Worm (Caenorhabditis elegans) whole organism, L4 larva: Measurements from ENCODE around the gene Y55F3AM.13.

Source experiments
- F10B5.3 ChIP-seq: sonication (generic microtip); optimal IDR thresholded peaks from 2 replicates; lab custom pipeline; 2016; ENCODE audit warnings: mild to moderate bottlenecking, missing genetic modification characterization, missing compliant biosample characterization
- F44E2.7 ChIP-seq: fragments of 200-800 bp; sonication (Bioruptor generic); IDR thresholded peaks from 2 replicates; pipeline ENCODE4 v2.1.2; 2022; ENCODE audit warnings: missing genetic modification characterization, missing compliant biosample characterization
- F49E8.2 ChIP-seq: sonication (generic microtip); optimal IDR thresholded peaks from 2 replicates; lab custom pipeline; 2016; ENCODE audit warnings: missing compliant biosample characterization, mild to moderate bottlenecking, missing genetic modification characterization, borderline replicate concordance
- R02D3.7 ChIP-seq: fragments of 150-350 bp; sonication (generic microtip); optimal IDR thresholded peaks from 3 replicates; lab custom pipeline; 2014; ENCODE audit warnings: missing biosample characterization, missing genetic modification characterization
- T20F7.1 ChIP-seq: fragments of 200-800 bp; sonication (Bioruptor generic); optimal IDR thresholded peaks from 2 replicates; lab custom pipeline; 2018; ENCODE audit warnings: mild to moderate bottlenecking, missing genetic modification characterization, missing compliant biosample characterization
- Y5F2A.4 ChIP-seq: fragments of 200-800 bp; sonication (Bioruptor generic); optimal IDR thresholded peaks from 2 replicates; lab custom pipeline; 2018; ENCODE audit warnings: mild to moderate bottlenecking, missing genetic modification characterization, missing compliant biosample characterization
- ZK337.2 ChIP-seq: fragments of 200-800 bp; sonication (Bioruptor generic); IDR thresholded peaks from 2 replicates; pipeline ENCODE4 v1.3.6; 2022; ENCODE audit warnings: missing genetic modification reagents, missing genetic modification characterization, missing compliant biosample characterization
- aha-1 ChIP-seq: fragments of 150-350 bp; peaks from one replicate; lab custom pipeline; 2014; ENCODE audit warnings: missing biosample characterization, missing genetic modification characterization
- aly-2 ChIP-seq: sonication (generic microtip); optimal IDR thresholded peaks from 2 replicates; lab custom pipeline; 2018; ENCODE audit warnings: missing biosample characterization, missing genetic modification characterization
- ama-1 ChIP-seq: fragments of 150-350 bp; optimal IDR thresholded peaks from 2 replicates; lab custom pipeline; 2014; ENCODE audit warnings: inconsistent platforms, mixed read lengths
- arid-1 ChIP-seq: fragments of 200-800 bp; sonication (Bioruptor generic); conservative IDR thresholded peaks from 2 replicates; pipeline ENCODE4 v1.3.6; 2022; ENCODE audit warnings: missing genetic modification reagents, missing genetic modification characterization, missing compliant biosample characterization
- ceh-82 ChIP-seq: sonication (generic microtip); optimal IDR thresholded peaks from 2 replicates; lab custom pipeline; 2017; ENCODE audit warnings: missing biosample characterization, missing genetic modification characterization
- cey-2 ChIP-seq: sonication (generic microtip); optimal IDR thresholded peaks from 3 replicates; lab custom pipeline; 2017; ENCODE audit warnings: missing genetic modification characterization, mild to moderate bottlenecking, missing compliant biosample characterization, antibody characterized with exemption, borderline replicate concordance; ENCODE audit not compliant: insufficient read depth
- ctbp-1 ChIP-seq: fragments of 200-800 bp; sonication (Bioruptor generic); IDR thresholded peaks from 2 replicates; pipeline ENCODE4 v1.3.6; 2022; ENCODE audit warnings: missing genetic modification reagents, missing genetic modification characterization, missing compliant biosample characterization
- daf-12 ChIP-seq: fragments of 150-350 bp; optimal IDR thresholded peaks from 2 replicates; lab custom pipeline; 2014; ENCODE audit warnings: missing biosample characterization, missing genetic modification reagents, missing genetic modification characterization
- daf-8 ChIP-seq: fragments of 200-800 bp; sonication (Bioruptor generic); IDR thresholded peaks from 2 replicates; pipeline ENCODE4 v1.3.6; 2022; ENCODE audit warnings: missing genetic modification characterization, missing compliant biosample characterization
- dmd-6 ChIP-seq: fragments of 200-800 bp; sonication (Bioruptor generic); IDR thresholded peaks from 2 replicates; pipeline ENCODE4 v1.3.6; 2022; ENCODE audit warnings: missing genetic modification reagents, missing genetic modification characterization, missing compliant biosample characterization
- dpl-1 ChIP-seq: fragments of 150-350 bp; optimal IDR thresholded peaks from 2 replicates; lab custom pipeline; 2014; ENCODE audit warnings: missing biosample characterization, missing genetic modification reagents, missing genetic modification characterization
- duxl-1 ChIP-seq: sonication (generic microtip); optimal IDR thresholded peaks from 2 replicates; lab custom pipeline; 2016; ENCODE audit warnings: mild to moderate bottlenecking, missing genetic modification characterization, moderate library complexity, missing compliant biosample characterization; ENCODE audit not compliant: poor library complexity
- fkh-10 ChIP-seq: fragments of 150-350 bp; optimal IDR thresholded peaks from 2 replicates; lab custom pipeline; 2014; ENCODE audit warnings: missing biosample characterization, missing genetic modification reagents, missing genetic modification characterization
- fos-1 ChIP-seq: fragments of 150-350 bp; optimal IDR thresholded peaks from 2 replicates; lab custom pipeline; 2014; ENCODE audit warnings: missing biosample characterization, missing genetic modification characterization
- hlh-11 ChIP-seq: fragments of 200-800 bp; sonication (Bioruptor generic); optimal IDR thresholded peaks from 2 replicates; lab custom pipeline; 2018; ENCODE audit warnings: mild to moderate bottlenecking, missing genetic modification characterization, missing compliant biosample characterization
- hlh-30 ChIP-seq: sonication (generic microtip); optimal IDR thresholded peaks from 2 replicates; lab custom pipeline; 2017; ENCODE audit warnings: antibody characterized with exemption, mild to moderate bottlenecking, missing genetic modification characterization, missing compliant biosample characterization; ENCODE audit not compliant: insufficient read depth
- hmg-1.1 ChIP-seq: fragments of 200-800 bp; sonication (Bioruptor generic); IDR thresholded peaks from 2 replicates; pipeline ENCODE4 v1.3.6; 2022; ENCODE audit warnings: missing genetic modification reagents, missing genetic modification characterization, missing compliant biosample characterization
- jun-1 ChIP-seq: fragments of 150-350 bp; optimal IDR thresholded peaks from 2 replicates; lab custom pipeline; 2014; ENCODE audit warnings: missing biosample characterization, missing genetic modification reagents, missing genetic modification characterization
- lim-7 ChIP-seq: fragments of 200-800 bp; sonication (Bioruptor generic); IDR thresholded peaks from 2 replicates; pipeline ENCODE4 v1.3.6; 2022; ENCODE audit warnings: missing genetic modification characterization, missing compliant biosample characterization
- lin-1 ChIP-seq: fragments of 200-800 bp; sonication (Bioruptor generic); IDR thresholded peaks from 2 replicates; pipeline ENCODE4 v1.3.6; 2022; ENCODE audit warnings: missing genetic modification reagents, missing genetic modification characterization, missing compliant biosample characterization
- lin-13 ChIP-seq: fragments of 150-350 bp; optimal IDR thresholded peaks from 2 replicates; lab custom pipeline; 2014; ENCODE audit warnings: missing biosample characterization, missing genetic modification reagents, missing genetic modification characterization
- lin-15B ChIP-seq: fragments of 150-350 bp; sonication (generic microtip); optimal IDR thresholded peaks from 3 replicates; lab custom pipeline; 2014; ENCODE audit warnings: missing biosample characterization, missing genetic modification characterization
- lin-29 ChIP-seq: fragments of 200-800 bp; sonication (Bioruptor generic); IDR thresholded peaks from 2 replicates; pipeline ENCODE4 v1.3.6; 2022; ENCODE audit warnings: missing genetic modification reagents, missing genetic modification characterization, missing compliant biosample characterization
- lin-38 ChIP-seq: fragments of 200-800 bp; sonication (Bioruptor generic); IDR thresholded peaks from 2 replicates; pipeline ENCODE4 v1.3.6; 2022; ENCODE audit warnings: missing genetic modification reagents, missing genetic modification characterization, missing compliant biosample characterization
- lir-3 ChIP-seq: sonication (generic microtip); optimal IDR thresholded peaks from 2 replicates; lab custom pipeline; 2016; ENCODE audit warnings: mild to moderate bottlenecking, missing genetic modification characterization, missing compliant biosample characterization
- lsy-2 ChIP-seq, 2 experiments: fragments of 150-350 bp in 1 of 2; sonication (generic microtip) in 1 of 2; optimal IDR thresholded peaks; 2 replicates each; lab custom pipeline; 2014 to 2017; ENCODE audit warnings: missing biosample characterization in 2 of 2, missing genetic modification characterization in 2 of 2
- madf-9 ChIP-seq: fragments of 200-800 bp; sonication (Bioruptor generic); conservative IDR thresholded peaks from 2 replicates; pipeline ENCODE4 v1.3.6; 2022; ENCODE audit warnings: missing genetic modification reagents, missing genetic modification characterization, missing compliant biosample characterization
- mdl-1 ChIP-seq, 2 experiments: fragments of 150-350 bp in 1 of 2; sonication (generic microtip) in 1 of 2; optimal IDR thresholded peaks; 2 replicates each; lab custom pipeline; 2014 to 2017; ENCODE audit warnings: missing biosample characterization in 2 of 2, missing genetic modification characterization in 2 of 2
- mes-2 ChIP-seq: sonication (generic microtip); optimal IDR thresholded peaks from 2 replicates; lab custom pipeline; 2016; ENCODE audit warnings: missing genotype, mild to moderate bottlenecking, missing genetic modification characterization, missing compliant biosample characterization; ENCODE audit not compliant: poor library complexity, severe bottlenecking
- nhr-10 ChIP-seq: fragments of 150-350 bp; optimal IDR thresholded peaks from 2 replicates; lab custom pipeline; 2014; ENCODE audit warnings: missing biosample characterization, missing genetic modification characterization
- nhr-102 ChIP-seq: sonication (generic microtip); optimal IDR thresholded peaks from 2 replicates; lab custom pipeline; 2016; ENCODE audit warnings: mild to moderate bottlenecking, missing genetic modification characterization, moderate library complexity, missing compliant biosample characterization
- nhr-11 ChIP-seq: fragments of 150-350 bp; optimal IDR thresholded peaks from 2 replicates; lab custom pipeline; 2014; ENCODE audit warnings: missing biosample characterization, missing genetic modification characterization
- nhr-237 ChIP-seq: sonication (generic microtip); optimal IDR thresholded peaks from 2 replicates; lab custom pipeline; 2017; ENCODE audit warnings: missing biosample characterization, missing genetic modification characterization
- nhr-25 ChIP-seq: sonication (generic microtip); optimal IDR thresholded peaks from 2 replicates; lab custom pipeline; 2017; ENCODE audit warnings: missing genetic modification characterization, mild to moderate bottlenecking, missing compliant biosample characterization, antibody characterized with exemption, moderate library complexity, borderline replicate concordance; ENCODE audit not compliant: insufficient read depth
- nhr-28 ChIP-seq: fragments of 150-350 bp; optimal IDR thresholded peaks from 2 replicates; lab custom pipeline; 2014; ENCODE audit warnings: missing biosample characterization, missing genetic modification characterization
- nhr-41 ChIP-seq: fragments of 200-800 bp; sonication (Bioruptor generic); IDR thresholded peaks from 2 replicates; pipeline ENCODE4 v1.3.6; 2022; ENCODE audit warnings: missing genetic modification reagents, missing genetic modification characterization, missing compliant biosample characterization
- php-3 ChIP-seq: fragments of 200-800 bp; sonication (Bioruptor generic); IDR thresholded peaks from 2 replicates; pipeline ENCODE4 v1.3.6; 2022; ENCODE audit warnings: missing genetic modification reagents, missing genetic modification characterization, missing compliant biosample characterization
- pqm-1 ChIP-seq: sonication (generic microtip); optimal IDR thresholded peaks from 2 replicates; lab custom pipeline; 2017; ENCODE audit warnings: missing biosample characterization, missing genetic modification characterization
- saeg-2 ChIP-seq: fragments of 200-800 bp; sonication (Bioruptor generic); IDR thresholded peaks from 2 replicates; pipeline ENCODE4 v1.3.6; 2022; ENCODE audit warnings: missing genetic modification reagents, missing genetic modification characterization, missing compliant biosample characterization
- snpc-1.2 ChIP-seq: fragments of 200-800 bp; sonication (Bioruptor generic); IDR thresholded peaks from 2 replicates; pipeline ENCODE4 v1.3.6; 2022; ENCODE audit warnings: missing genetic modification reagents, missing genetic modification characterization, missing compliant biosample characterization
- spr-3 ChIP-seq: fragments of 200-800 bp; sonication (Bioruptor generic); optimal IDR thresholded peaks from 2 replicates; lab custom pipeline; 2018; ENCODE audit warnings: mild to moderate bottlenecking, missing genetic modification characterization, missing compliant biosample characterization
- tra-1 ChIP-seq: fragments of 200-800 bp; sonication (Bioruptor generic); IDR thresholded peaks from 2 replicates; pipeline ENCODE4 v1.3.6; 2022; ENCODE audit warnings: missing genetic modification reagents, missing genetic modification characterization, missing compliant biosample characterization
- zfp-3 ChIP-seq: fragments of 200-800 bp; sonication (Bioruptor generic); conservative IDR thresholded peaks from 2 replicates; pipeline ENCODE4 v1.3.6; 2022; ENCODE audit warnings: missing genetic modification reagents, missing genetic modification characterization, missing compliant biosample characterization
- zip-11 ChIP-seq: fragments of 200-800 bp; sonication (Bioruptor generic); IDR thresholded peaks from 2 replicates; pipeline ENCODE4 v1.3.6; 2022; ENCODE audit warnings: missing genetic modification characterization, missing compliant biosample characterization
- ztf-11 ChIP-seq: fragments of 150-350 bp; optimal IDR thresholded peaks from 2 replicates; lab custom pipeline; 2014; ENCODE audit warnings: missing biosample characterization, missing genetic modification characterization

Gene Y55F3AM.13

DNA sequence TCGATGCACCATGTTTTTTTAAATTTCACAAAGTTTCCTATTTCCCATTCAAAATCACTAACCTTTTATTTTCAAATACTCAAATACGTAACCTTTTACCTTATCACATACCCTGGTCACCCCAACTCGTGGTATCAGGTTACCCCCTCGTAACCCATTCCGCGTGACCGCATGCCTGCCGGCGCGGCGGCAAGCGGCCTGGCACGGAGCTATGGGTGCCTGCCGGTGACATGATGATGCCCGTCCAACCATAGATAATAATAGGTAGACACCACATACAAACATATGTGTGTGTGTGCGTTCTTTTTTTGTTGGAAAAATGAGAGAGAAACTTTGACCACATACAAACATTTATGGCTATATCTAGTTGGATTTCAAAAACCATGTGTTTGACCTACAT lies 9.5 kb upstream of the Y55F3AM.13 start (continued):
- no peak for TF ChIP-seq R02D3.7 (tag; lab: Kevin White, UChicago)
- TF ChIP-seq dmd-6 (GFP tag; lab: Robert Waterston, UW) = no peak
- no peak for TF ChIP-seq ceh-82
- no peak for TF ChIP-seq F10B5.3
- no peak for TF ChIP-seq F44E2.7 (GFP tag; lab: Robert Waterston, UW)
- no peak for TF ChIP-seq lin-15B (tag; lab: Kevin White, UChicago)
- no peak for TF ChIP-seq lin-13 (GFP tag; lab: Kevin White, UChicago)
- TF ChIP-seq zfp-3 = no peak
- TF ChIP-seq lin-1 (GFP tag; lab: Robert Waterston, UW) = no peak
- 0 out of 2 replicates have a peak, but pooled peaks have one; percentile 39 for TF ChIP-seq nhr-41 (GFP tag; lab: Robert Waterston, UW)
- TF ChIP-seq lin-29 (GFP tag; lab: Robert Waterston, UW) = no peak
- no peak for TF ChIP-seq fos-1 (tag; lab: Kevin White, UChicago)
- no peak for TF ChIP-seq ztf-11
- peak; percentile 9 for TF ChIP-seq duxl-1 (tag; lab: Kevin White, UChicago)
- no peak for TF ChIP-seq Y5F2A.4
- no peak for TF ChIP-seq mdl-1 (tag; optimal IDR thresholded peaks at IDR 0.05; lab: Kevin White, UChicago)
- no peak for TF ChIP-seq lsy-2 (tag; optimal IDR thresholded peaks at IDR 0.05; lab: Kevin White, UChicago)
- no peak for TF ChIP-seq php-3
- TF ChIP-seq fkh-10 (GFP tag; lab: Kevin White, UChicago) = no peak
- no peak for TF ChIP-seq tra-1
- no peak for TF ChIP-seq T20F7.1 (GFP tag; lab: Kevin White, UChicago)
- TF ChIP-seq nhr-237 (tag; lab: Kevin White, UChicago) = no peak
- no peak for TF ChIP-seq aha-1
- peak; percentile 74 for TF ChIP-seq hlh-30 (tag; lab: Kevin White, UChicago)
- TF ChIP-seq F49E8.2 = no peak
- no peak for TF ChIP-seq ZK337.2 (GFP tag; lab: Robert Waterston, UW)
- no peak for TF ChIP-seq aly-2 (tag; lab: Kevin White, UChicago)
- no peak for TF ChIP-seq lin-38 (GFP tag; lab: Robert Waterston, UW)
- TF ChIP-seq cey-2 = no peak
- no peak for TF ChIP-seq saeg-2 (GFP tag; lab: Robert Waterston, UW)
- TF ChIP-seq nhr-11 (tag; lab: Kevin White, UChicago) = peak; percentile 15
- no peak for TF ChIP-seq ama-1
- no peak for TF ChIP-seq snpc-1.2 (GFP tag; lab: Robert Waterston, UW)
- no peak for TF ChIP-seq daf-8
- TF ChIP-seq nhr-25 (tag; lab: Kevin White, UChicago) = no peak
- no peak for TF ChIP-seq daf-12
- no peak for TF ChIP-seq hmg-1.1 (GFP tag; lab: Robert Waterston, UW)
- TF ChIP-seq zip-11 (GFP tag; lab: Robert Waterston, UW) = no peak
- TF ChIP-seq lir-3 (tag; lab: Kevin White, UChicago) = no peak
- TF ChIP-seq pqm-1 (tag; lab: Kevin White, UChicago) = no peak
- TF ChIP-seq nhr-10 (tag; lab: Kevin White, UChicago) = no peak
- TF ChIP-seq mes-2 (tag; lab: Kevin White, UChicago) = no peak
- peak; percentile 3 for TF ChIP-seq spr-3
- no peak for TF ChIP-seq nhr-28 (tag; lab: Kevin White, UChicago)
- peak; percentile 48; the same call in 1 of the 2 replicates for TF ChIP-seq madf-9 (GFP tag; lab: Robert Waterston, UW)
- TF ChIP-seq lim-7 (GFP tag; lab: Robert Waterston, UW) = no peak
- peak; percentile 31 for TF ChIP-seq nhr-102
- TF ChIP-seq arid-1 (GFP tag; lab: Robert Waterston, UW) = no peak
- TF ChIP-seq ctbp-1 (GFP tag; lab: Robert Waterston, UW) = no peak
- peak; percentile 93 for TF ChIP-seq hlh-11 (tag; lab: Kevin White, UChicago)
- TF ChIP-seq jun-1 = no peak
- no peak for TF ChIP-seq dpl-1 (GFP tag; lab: Kevin White, UChicago)
